Worm (Caenorhabditis elegans): ENCODE results near the gene M03C11.9.

M03C11.9 gene

ce11 chrIII:10407198-10407663 is 15.7 kb upstream of the M03C11.9 start, which contains the start of gene hat-1 (continued):
- TF ChIP-seq bed-1 (GFP tag; IDR thresholded peaks at IDR 0.05) (no peak), ztf-25 (GFP tag; IDR thresholded peaks at IDR 0.05) (no peak), F37B4.10 (GFP tag; IDR thresholded peaks at IDR 0.05) (no peak), egrh-3 (GFP tag; IDR thresholded peaks at IDR 0.05) (peak; percentile 54; the same call in 1 of the 2 replicates), madf-3 (GFP tag; IDR thresholded peaks at IDR 0.05) (peak; percentile 93), ZK185.1 (tag; optimal IDR thresholded peaks at IDR 0.05; ENCODE audit: poor library complexity, severe bottlenecking) (no peak), lin-54 (GFP tag; optimal IDR thresholded peaks at IDR 0.05) (peak; percentile 96), ztf-6 (GFP tag; IDR thresholded peaks at IDR 0.05) (no peak), unc-62 (GFP tag; optimal IDR thresholded peaks at IDR 0.05) (no peak), T26A5.8 (tag; optimal IDR thresholded peaks at IDR 0.05) (no peak), snpc-3.4 (tag; optimal IDR thresholded peaks at IDR 0.05) (peak; percentile 78), F39B2.1 (GFP tag; IDR thresholded peaks at IDR 0.05) (no peak), atf-7 (tag; optimal IDR thresholded peaks at IDR 0.05) (peak; percentile 92), mes-4 (tag; optimal IDR thresholded peaks at IDR 0.05) (no peak), lin-40 (tag; optimal IDR thresholded peaks at IDR 0.05) (peak; percentile 97), B0019.2 (GFP tag; conservative IDR thresholded peaks at IDR 0.05) (peak; percentile 97), ztf-3 (GFP tag; optimal IDR thresholded peaks at IDR 0.05) (peak; percentile 44), mxl-1 (tag; optimal IDR thresholded peaks at IDR 0.05) (no peak), Y53F4B.3 (GFP tag; IDR thresholded peaks at IDR 0.05) (no peak), hsf-1 (GFP tag; IDR thresholded peaks at IDR 0.05) (peak; percentile 84), bed-2 (GFP tag; IDR thresholded peaks at IDR 0.05) (no peak), Y67H2A.10 (GFP tag; conservative IDR thresholded peaks at IDR 0.05) (0 out of 2 replicates have a peak, but pooled peaks have one; percentile 57), egl-44 (GFP tag; IDR thresholded peaks at IDR 0.05) (peak; percentile 53; the same call in 1 of the 2 replicates), lir-1 (GFP tag; conservative IDR thresholded peaks at IDR 0.05) (peak; percentile 89), rec-8 (tag; optimal IDR thresholded peaks at IDR 0.05) (peak in 1 of 2 experiments; percentile 55), ztf-26 (tag; optimal IDR thresholded peaks at IDR 0.05) (peak; percentile 95), ztf-18 (tag; optimal IDR thresholded peaks at IDR 0.05) (peak; percentile 82), pbrm-1 (GFP tag; IDR thresholded peaks at IDR 0.05) (peak; percentile 97), hlh-26 (GFP tag; conservative IDR thresholded peaks at IDR 0.05) (no peak), him-1 (tag; optimal IDR thresholded peaks at IDR 0.05) (no peak), somi-1 (GFP tag; optimal IDR thresholded peaks at IDR 0.05) (peak; percentile 91), hmg-20 (GFP tag; IDR thresholded peaks at IDR 0.05) (0 out of 2 replicates have a peak, but pooled peaks have one; percentile 50), ceh-40 (GFP tag; IDR thresholded peaks at IDR 0.05) (no peak), F23B12.7 (tag; optimal IDR thresholded peaks at IDR 0.05; ENCODE audit: insufficient read depth) (peak; percentile 63), nhr-120 (GFP tag; IDR thresholded peaks at IDR 0.05) (no peak), F55B11.4 (tag; optimal IDR thresholded peaks at IDR 0.05; ENCODE audit: borderline replicate concordance, insufficient read depth) (no peak), madf-6 (GFP tag; IDR thresholded peaks at IDR 0.05) (peak; percentile 96), nfya-1 (tag; optimal IDR thresholded peaks at IDR 0.05; ENCODE audit: borderline replicate concordance, insufficient read depth) (no peak), nhr-90 (tag; optimal IDR thresholded peaks at IDR 0.05) (no peak), madf-8 (GFP tag; conservative IDR thresholded peaks at IDR 0.05) (peak; percentile 84), ets-4 (GFP tag; optimal IDR thresholded peaks at IDR 0.05) (no peak), mel-28 (tag; optimal IDR thresholded peaks at IDR 0.05; ENCODE audit: borderline replicate concordance) (peak; percentile 49), Y79H2A.3 (GFP tag; conservative IDR thresholded peaks at IDR 0.05) (no peak), dpl-1 (GFP tag; optimal IDR thresholded peaks at IDR 0.05) (peak; percentile 87), lsl-1 (GFP tag; optimal IDR thresholded peaks at IDR 0.05) (peak; percentile 90), hmg-1.2 (GFP tag; IDR thresholded peaks at IDR 0.05) (peak; percentile 100), Y53G8AR.9 (GFP tag; conservative IDR thresholded peaks at IDR 0.05) (peak; percentile 96), snpc-1.3 (tag; optimal IDR thresholded peaks at IDR 0.05; ENCODE audit: insufficient read depth) (peak; percentile 82)
